Fruit fly (Drosophila melanogaster) whole organism, adult: ENCODE data around the gene nSyb.

Experiments used
- Hr96 ChIP-seq: fragments of 200-800 bp; sonication (Bioruptor generic); optimal IDR thresholded peaks from 2 replicates; lab custom pipeline; 2016; ENCODE audit warnings: missing biosample characterization, missing genetic modification characterization
- Mnt ChIP-seq: fragments of 200-800 bp; sonication (Bioruptor generic); optimal IDR thresholded peaks from 2 replicates; lab custom pipeline; 2016; ENCODE audit warnings: missing biosample characterization, mild to moderate bottlenecking, missing genetic modification characterization
- kay ChIP-seq: fragments of 200-800 bp; sonication (Bioruptor generic); peaks from one replicate; lab custom pipeline; 2016; ENCODE audit warnings: missing biosample characterization, missing genetic modification characterization, borderline replicate concordance
- toe ChIP-seq: fragments of 200-800 bp; sonication (Bioruptor generic); optimal IDR thresholded peaks from 2 replicates; lab custom pipeline; 2016; ENCODE audit warnings: missing biosample characterization, missing genetic modification characterization

- TF ChIP-seq Mnt (peak; percentile 97), Hr96 (peak; percentile 95), toe (GFP tag; lab: Kevin White, UChicago) (peak; percentile 89), kay (no peak)
Measured at dm6 chr3L:1668504-1668903, 31.0 kb upstream of the nSyb start, which contains the start of gene RpL23A.
